Fruit fly (Drosophila melanogaster): ENCODE data around the gene CG32152.

CG32152 gene

DNA sequence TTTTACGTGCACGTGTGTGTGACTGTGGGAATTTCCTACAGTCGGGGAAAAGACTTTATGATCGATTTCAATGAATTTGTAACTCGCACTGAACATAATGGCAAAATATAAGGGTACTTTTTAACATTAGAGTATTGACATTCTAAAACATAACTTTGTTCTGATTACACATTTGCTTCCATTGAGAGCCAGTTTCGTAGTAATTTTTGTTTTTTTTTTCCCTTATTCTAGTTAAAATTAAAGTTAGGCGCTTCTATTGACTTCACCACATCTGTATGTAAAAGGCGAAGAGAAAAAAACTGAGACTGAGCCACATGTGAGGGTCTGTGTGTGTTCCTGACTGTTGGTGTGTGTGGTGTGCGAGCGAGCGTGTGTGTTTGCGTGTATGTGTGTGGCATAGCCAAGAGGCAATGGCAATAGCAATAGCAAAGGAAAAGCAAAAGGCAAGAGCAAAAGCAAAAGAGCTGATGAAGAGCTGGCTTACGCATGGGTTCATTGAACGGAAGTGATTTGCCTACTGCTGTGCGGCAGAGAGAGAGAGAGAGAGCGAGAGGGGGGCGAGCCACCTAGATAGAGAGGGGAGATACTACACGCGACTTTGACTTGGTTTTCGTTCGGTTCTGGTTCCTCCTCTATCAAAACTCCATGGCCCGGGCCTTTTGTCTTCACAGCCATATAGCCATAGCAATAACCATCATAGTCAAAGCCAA lies 18.2 kb upstream of the CG32152 start (continued):
- TF ChIP-seq CG9609 (GFP tag; optimal IDR thresholded peaks at IDR 0.05) (peak; percentile 48), CG17385 (GFP tag; optimal IDR thresholded peaks at IDR 0.05) (peak; percentile 75), Poxn (GFP tag; IDR thresholded peaks at IDR 0.05) (no peak), chm (GFP tag; IDR thresholded peaks at IDR 0.05) (0 out of 2 replicates have a peak, but pooled peaks have one; percentile 30), repo (GFP tag; optimal IDR thresholded peaks at IDR 0.05) (no peak), CG14667 (GFP tag; IDR thresholded peaks at IDR 0.05) (no peak), Hr3 (GFP tag; optimal IDR thresholded peaks at IDR 0.05) (peak; percentile 72), CG4360 (GFP tag; IDR thresholded peaks at IDR 0.05) (no peak), Stat92E (GFP tag; optimal IDR thresholded peaks at IDR 0.05) (no peak), vfl (GFP tag; optimal IDR thresholded peaks at IDR 0.05) (no peak), CG9817 (tag; optimal IDR thresholded peaks at IDR 0.05) (peak; percentile 70), CG12155 (GFP tag; optimal IDR thresholded peaks at IDR 0.05) (peak; percentile 64), her (GFP tag; optimal IDR thresholded peaks at IDR 0.05) (peak; percentile 71), D (optimal IDR thresholded peaks at IDR 0.05) (no peak), D (GFP tag; optimal IDR thresholded peaks at IDR 0.05) (peak; percentile 57), danr (GFP tag; IDR thresholded peaks at IDR 0.05) (peak; percentile 11; the same call in 1 of the 2 replicates), Dfd (GFP tag; optimal IDR thresholded peaks at IDR 0.05) (no peak), nom (GFP tag; optimal IDR thresholded peaks at IDR 0.05) (peak; percentile 5), CG15601 (tag; optimal IDR thresholded peaks at IDR 0.05) (peak; percentile 80), CG13424 (tag; optimal IDR thresholded peaks at IDR 0.05) (peak; percentile 85), sqz (GFP tag; optimal IDR thresholded peaks at IDR 0.05) (peak; percentile 89), Hr39 (optimal IDR thresholded peaks at IDR 0.05) (no peak), Mes4 (GFP tag; optimal IDR thresholded peaks at IDR 0.05) (peak; percentile 42), CG10979 (tag; optimal IDR thresholded peaks at IDR 0.05) (peak; percentile 71), CG30403 (GFP tag; optimal IDR thresholded peaks at IDR 0.05) (peak; percentile 68), CG9797 (GFP tag; optimal IDR thresholded peaks at IDR 0.05) (no peak), yki (optimal IDR thresholded peaks at IDR 0.05) (no peak), Pdp1 (GFP tag; optimal IDR thresholded peaks at IDR 0.05) (peak; percentile 43 to 62), aop (GFP tag; IDR thresholded peaks at IDR 0.05) (no peak; the same call in 1 of the 2 replicates), CG9215 (GFP tag; IDR thresholded peaks at IDR 0.05) (peak; percentile 69), emc (GFP tag; optimal IDR thresholded peaks at IDR 0.05) (no peak), Fer1 (GFP tag; optimal IDR thresholded peaks at IDR 0.05) (peak; percentile 92), gt (GFP tag; IDR thresholded peaks at IDR 0.05) (no peak), CG17802 (tag; optimal IDR thresholded peaks at IDR 0.05) (no peak), Jarid2 (GFP tag; optimal IDR thresholded peaks at IDR 0.05) (peak; percentile 11), Hr51 (GFP tag; optimal IDR thresholded peaks at IDR 0.05) (peak; percentile 39 to 81), Dll (GFP tag; IDR thresholded peaks at IDR 0.05; ENCODE audit: partially characterized antibody) (no peak), stwl (tag; optimal IDR thresholded peaks at IDR 0.05) (no peak), Blimp-1 (GFP tag; optimal IDR thresholded peaks at IDR 0.05) (peak; percentile 67), caup (GFP tag; optimal IDR thresholded peaks at IDR 0.05; ENCODE audit: severe bottlenecking) (peak; percentile 80), HLHmδ (GFP tag; optimal IDR thresholded peaks at IDR 0.05) (no peak), Dbx (GFP tag; IDR thresholded peaks at IDR 0.05) (peak; percentile 62; the same call in 2 of the 3 replicates), lilli (GFP tag; optimal IDR thresholded peaks at IDR 0.05) (peak; percentile 83), CG42726 (GFP tag; IDR thresholded peaks at IDR 0.05; ENCODE audit: partially characterized antibody) (no peak), Hey (tag; optimal IDR thresholded peaks at IDR 0.05) (peak; percentile 19), CG31388 (GFP tag; optimal IDR thresholded peaks at IDR 0.05) (no peak), tin (GFP tag; optimal IDR thresholded peaks at IDR 0.05) (peak; percentile 68), CG12744 (GFP tag; optimal IDR thresholded peaks at IDR 0.05) (peak; percentile 23), pita (GFP tag; optimal IDR thresholded peaks at IDR 0.05) (no peak), CG11723 (GFP tag; optimal IDR thresholded peaks at IDR 0.05) (peak; percentile 55)
